Fruit fly (Drosophila melanogaster) Kc167 (cell line): Measurements from ENCODE around the gene CG14427.

Source experiments
- Myc ChIP-seq: fragments of >200 bp; optimal IDR thresholded peaks from 2 replicates; lab custom pipeline; 2017; ENCODE audit warnings: missing external identifiers
- Sin3A ChIP-seq: fragments of >200 bp; optimal IDR thresholded peaks from 2 replicates; lab custom pipeline; 2018; ENCODE audit warnings: missing external identifiers
- h ChIP-seq: fragments of >200 bp; optimal IDR thresholded peaks from 3 replicates; lab custom pipeline; 2018; ENCODE audit warnings: missing external identifiers
- insv ChIP-seq: fragments of >200 bp; optimal IDR thresholded peaks from 3 replicates; lab custom pipeline; 2018; ENCODE audit warnings: missing external identifiers
- psq ChIP-seq: fragments of >200 bp; optimal IDR thresholded peaks from 2 replicates; lab custom pipeline; 2017; ENCODE audit warnings: missing external identifiers
- ttk ChIP-seq: sonication (Bioruptor generic); optimal IDR thresholded peaks from 2 replicates; lab custom pipeline; 2017; ENCODE audit warnings: missing external identifiers

CG14427 gene

DNA sequence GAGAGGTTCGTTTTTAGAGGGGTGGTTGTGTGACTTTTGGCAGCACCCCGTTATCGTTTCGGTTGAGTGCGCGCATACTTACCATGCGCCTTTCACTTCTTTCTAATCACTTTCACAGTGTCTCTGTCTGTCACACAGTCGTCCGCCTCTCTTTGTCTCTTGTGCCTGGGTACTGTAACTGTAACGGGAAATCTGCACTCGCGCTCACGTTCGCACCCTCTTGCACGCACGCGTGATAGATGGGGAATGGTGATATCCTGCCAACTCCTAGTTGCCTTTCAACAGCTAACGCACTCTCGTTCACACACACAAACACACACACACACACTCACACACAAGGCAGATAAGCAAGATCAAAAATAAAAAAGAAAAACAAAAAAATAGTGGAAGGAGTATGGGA, 42.0 kb downstream of the CG14427 start:
- TF ChIP-seq Myc (lab: Kevin White, UChicago): no peak
- no peak for TF ChIP-seq ttk
- no peak for TF ChIP-seq insv (lab: Kevin White, UChicago)
- TF ChIP-seq h: no peak
- TF ChIP-seq Sin3A: no peak
- no peak for TF ChIP-seq psq (lab: Kevin White, UChicago)

DNA sequence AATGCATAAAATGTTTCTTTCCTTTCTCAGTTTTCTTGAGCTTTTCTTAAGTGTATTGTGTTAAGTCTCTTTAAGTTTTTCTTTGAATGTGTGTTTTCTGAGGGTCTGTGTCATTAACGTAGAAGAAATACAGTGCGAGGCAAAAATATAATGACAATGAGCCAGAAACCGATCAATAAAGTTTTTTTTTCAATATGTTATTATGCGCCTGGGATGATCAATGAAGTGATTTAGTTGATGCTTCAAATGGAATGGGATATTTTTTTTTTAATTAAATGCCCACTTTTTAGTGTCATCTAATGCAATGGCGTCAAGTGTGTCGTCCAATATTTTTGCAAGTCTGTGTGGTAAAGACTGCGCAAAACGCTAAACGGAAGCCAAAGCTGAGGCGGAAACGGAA, 46.1 kb downstream of the CG14427 start:
- TF ChIP-seq ttk: no peak
- TF ChIP-seq Myc (lab: Kevin White, UChicago): no peak
- no peak for TF ChIP-seq h
- TF ChIP-seq psq (lab: Kevin White, UChicago): no peak
- no peak for TF ChIP-seq insv (lab: Kevin White, UChicago)
- TF ChIP-seq Sin3A: no peak
